Worm (Caenorhabditis elegans): ENCODE data around the gene Y53C12A.7.
A peak's percentile ranks its signal among the peaks of the same experiment; 100 is the strongest.

The Y53C12A.7 gene

DNA sequence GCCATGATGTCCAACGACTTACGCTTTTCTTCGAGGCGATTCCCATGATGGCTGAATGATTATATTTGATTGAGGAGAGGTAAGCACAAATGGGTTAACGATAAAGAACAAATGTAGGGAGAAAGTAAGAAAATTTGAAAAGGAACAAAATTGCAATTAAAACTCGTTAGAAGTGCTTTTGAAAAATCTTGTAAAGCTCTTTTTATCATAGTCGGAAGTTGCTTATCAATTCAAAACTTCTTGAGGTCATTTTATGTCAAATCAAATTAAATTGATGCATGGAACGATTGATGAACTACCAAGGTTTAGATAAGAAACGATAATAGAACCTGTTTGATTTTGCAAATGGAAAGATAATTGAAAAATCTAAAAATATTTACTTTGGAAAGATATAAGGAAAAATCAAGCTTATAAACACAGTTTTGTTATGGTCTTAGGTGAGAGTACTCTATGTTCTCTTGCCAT is 8.5 kb downstream of the Y53C12A.7 start, which contains the start of gene glt-5:
Gene glt-5 (minus strand): TSS at position 51 of the 465 bp plus-strand sequence.
- peak; percentile 51 for TF ChIP-seq nhr-85 (tag)
- TF ChIP-seq unc-30 (tag; optimal IDR thresholded peaks at IDR 0.05), result no peak
- TF ChIP-seq elt-3 (tag; optimal IDR thresholded peaks at IDR 0.05), result peak in 5 of 6 experiments; percentile 16 to 71 (median 58)
- TF ChIP-seq grh-1 (GFP tag; IDR thresholded peaks at IDR 0.05), result 0 out of 2 replicates have a peak, but pooled peaks have one; percentile 16

DNA sequence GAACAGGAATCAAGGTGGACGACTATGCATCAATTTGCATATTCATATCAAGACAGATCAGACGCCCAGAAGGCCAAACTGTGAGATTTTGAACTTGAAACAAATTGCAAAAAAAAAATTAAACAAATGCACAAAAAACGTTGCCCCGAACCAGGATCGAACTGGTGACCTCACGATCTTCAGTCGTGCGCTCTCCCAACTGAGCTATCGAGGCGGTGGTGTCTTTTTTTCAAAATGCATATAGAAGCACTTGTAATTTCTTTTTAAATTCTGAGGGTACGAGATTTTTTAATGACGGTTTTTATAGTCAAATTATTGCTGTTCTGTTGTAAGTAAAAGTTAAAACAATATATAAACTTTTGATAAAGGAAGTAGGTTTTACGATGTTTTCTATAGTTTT is 12.7 kb downstream of the Y53C12A.7 start:
- TF ChIP-seq dsc-1 (tag; optimal IDR thresholded peaks at IDR 0.05) (no peak), lin-35 (GFP tag; optimal IDR thresholded peaks at IDR 0.05) (peak in 1 of 2 experiments; percentile 55), snu-23 (GFP tag; optimal IDR thresholded peaks at IDR 0.05) (peak; percentile 8), grh-1 (GFP tag; IDR thresholded peaks at IDR 0.05) (no peak), tlp-1 (tag; optimal IDR thresholded peaks at IDR 0.05) (no peak), nhr-71 (tag; optimal IDR thresholded peaks at IDR 0.05) (peak; percentile 12), sup-37 (GFP tag; optimal IDR thresholded peaks at IDR 0.05) (no peak), unc-30 (tag; optimal IDR thresholded peaks at IDR 0.05) (no peak), aha-1 (tag; optimal IDR thresholded peaks at IDR 0.05) (no peak), nhr-28 (tag; optimal IDR thresholded peaks at IDR 0.05) (no peak), sptf-1 (tag; optimal IDR thresholded peaks at IDR 0.05) (no peak), irx-1 (tag; optimal IDR thresholded peaks at IDR 0.05) (no peak), efl-1 (optimal IDR thresholded peaks at IDR 0.05) (peak in 1 of 2 experiments; percentile 27), efl-1 (GFP tag; optimal IDR thresholded peaks at IDR 0.05 in 1 of 2) (peak in 1 of 2 experiments; percentile 24), nhr-90 (tag; optimal IDR thresholded peaks at IDR 0.05; ENCODE audit: poor library complexity) (no peak), unc-98 (GFP tag; IDR thresholded peaks at IDR 0.05) (no peak), dpl-1 (GFP tag; optimal IDR thresholded peaks at IDR 0.05) (peak in 2 of 3 experiments; percentile 3 to 18), unc-62 (GFP tag; optimal IDR thresholded peaks at IDR 0.05) (no peak), lin-13 (GFP tag; optimal IDR thresholded peaks at IDR 0.05) (no peak), mep-1 (tag; optimal IDR thresholded peaks at IDR 0.05) (no peak), ceh-82 (tag; optimal IDR thresholded peaks at IDR 0.05) (no peak), lsy-2 (tag; optimal IDR thresholded peaks at IDR 0.05) (peak; percentile 14 to 18)

DNA sequence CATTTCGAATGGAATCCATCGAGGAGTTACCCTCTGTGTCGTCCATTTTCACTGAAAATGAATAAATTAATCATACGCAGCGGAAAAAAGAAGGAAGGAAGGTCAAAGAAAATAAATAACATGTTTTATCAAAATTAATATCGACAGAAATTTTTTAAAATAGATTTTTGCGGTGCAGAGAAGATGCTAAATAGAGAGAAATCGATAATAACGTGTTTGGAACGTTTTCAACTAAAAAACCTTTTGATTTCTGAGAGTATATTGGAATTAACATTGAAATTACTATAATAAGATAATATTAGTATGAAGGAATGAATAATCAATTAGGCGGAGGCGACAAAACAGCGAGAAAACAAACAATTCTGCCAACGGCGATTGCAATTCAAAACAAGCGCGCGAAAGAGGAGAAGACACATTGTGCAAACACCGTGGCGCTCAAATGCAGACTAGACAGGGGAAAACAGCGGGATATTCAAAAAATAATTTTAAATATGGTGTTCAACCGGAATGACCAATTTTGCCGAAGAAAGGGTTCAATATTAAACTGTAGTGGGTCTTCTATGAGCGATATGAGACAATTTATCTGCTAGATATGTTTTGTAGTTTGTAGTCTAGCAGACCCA is 16.2 kb downstream of the Y53C12A.7 start, which contains the start of gene wee-1.3:
Gene wee-1.3 (minus strand): TSS at position 51 of the 623 bp plus-strand sequence.
- TF ChIP-seq mdl-1 (tag; optimal IDR thresholded peaks at IDR 0.05) (peak in 1 of 2 experiments; percentile 77), elt-2 (tag; optimal IDR thresholded peaks at IDR 0.05) (peak; percentile 7), efl-3 (GFP tag; optimal IDR thresholded peaks at IDR 0.05) (no peak), tlp-1 (tag; optimal IDR thresholded peaks at IDR 0.05) (no peak), swsn-7 (tag; optimal IDR thresholded peaks at IDR 0.05) (peak; percentile 83), sptf-1 (tag; optimal IDR thresholded peaks at IDR 0.05) (no peak), sox-4 (tag; optimal IDR thresholded peaks at IDR 0.05) (peak; percentile 21), lin-13 (GFP tag; optimal IDR thresholded peaks at IDR 0.05) (peak; percentile 81), lsy-2 (tag; optimal IDR thresholded peaks at IDR 0.05) (peak; percentile 92 to 95), F16B12.6 (tag; optimal IDR thresholded peaks at IDR 0.05) (peak; percentile 99), unc-30 (tag; optimal IDR thresholded peaks at IDR 0.05) (no peak), pax-3 (tag; optimal IDR thresholded peaks at IDR 0.05) (peak; percentile 44), dsc-1 (tag; optimal IDR thresholded peaks at IDR 0.05) (peak; percentile 71), egl-13 (tag; optimal IDR thresholded peaks at IDR 0.05) (peak; percentile 62), dpl-1 (GFP tag; optimal IDR thresholded peaks at IDR 0.05) (peak; percentile 99 to 100 (median 99)), fkh-4 (tag; optimal IDR thresholded peaks at IDR 0.05; ENCODE audit: borderline replicate concordance) (no peak), ceh-82 (tag; optimal IDR thresholded peaks at IDR 0.05) (peak; percentile 66 to 89 (median 69)), unc-62 (GFP tag; optimal IDR thresholded peaks at IDR 0.05) (no peak), ceh-8 (GFP tag; optimal IDR thresholded peaks at IDR 0.05) (peak; percentile 48), ceh-90 (tag; optimal IDR thresholded peaks at IDR 0.05) (no peak), fkh-10 (GFP tag; optimal IDR thresholded peaks at IDR 0.05) (no peak), zip-4 (GFP tag; optimal IDR thresholded peaks at IDR 0.05) (peak; percentile 29), nhr-20 (tag; optimal IDR thresholded peaks at IDR 0.05) (peak; percentile 88), mab-9 (GFP tag; IDR thresholded peaks at IDR 0.05) (peak; percentile 60; the same call in 1 of the 2 replicates), ces-1 (GFP tag; optimal IDR thresholded peaks at IDR 0.05) (no peak), jun-1 (tag; optimal IDR thresholded peaks at IDR 0.05) (peak; percentile 78), unc-98 (GFP tag; IDR thresholded peaks at IDR 0.05) (no peak), nhr-28 (tag; optimal IDR thresholded peaks at IDR 0.05) (no peak), hlh-17 (GFP tag; optimal IDR thresholded peaks at IDR 0.05; ENCODE audit: borderline replicate concordance) (no peak), pqm-1 (tag; optimal IDR thresholded peaks at IDR 0.05) (no peak), hpl-2 (GFP tag; optimal IDR thresholded peaks at IDR 0.05) (no peak), nhr-90 (tag; optimal IDR thresholded peaks at IDR 0.05; ENCODE audit: poor library complexity) (peak; percentile 78), egl-27 (tag; optimal IDR thresholded peaks at IDR 0.05) (no peak)

All from whole organism, L1 larva.